Fruit fly (Drosophila melanogaster) whole organism, wandering third instar larva: ENCODE measurements around the gene CG4119.

Experiments
- Abd-B ChIP-seq: fragments of >200 bp; optimal IDR thresholded peaks from 2 replicates; lab custom pipeline; 2017; ENCODE audit warnings: missing biosample characterization, missing genetic modification characterization
- CG32264 ChIP-seq: fragments of 200-800 bp; sonication (Bioruptor generic); optimal IDR thresholded peaks from 2 replicates; lab custom pipeline; 2016; ENCODE audit warnings: missing biosample characterization, missing genetic modification characterization
- CG9705 ChIP-seq: fragments of 200-800 bp; sonication (Bioruptor generic); optimal IDR thresholded peaks from 2 replicates; lab custom pipeline; 2018; ENCODE audit warnings: missing biosample characterization, mild to moderate bottlenecking, missing genetic modification characterization
- CrebA ChIP-seq: fragments of 200-800 bp; sonication (Bioruptor generic); optimal IDR thresholded peaks from 2 replicates; lab custom pipeline; 2016; ENCODE audit warnings: missing biosample characterization, mild to moderate bottlenecking, missing genetic modification characterization, borderline replicate concordance
- Dfd ChIP-seq: fragments of >200 bp; optimal IDR thresholded peaks from 2 replicates; lab custom pipeline; 2017; ENCODE audit warnings: missing biosample characterization, missing genetic modification characterization
- Dif ChIP-seq: fragments of 200-275, 200-300 bp; sonication (Bioruptor generic); optimal IDR thresholded peaks from 2 replicates; lab custom pipeline; 2018; ENCODE audit warnings: missing biosample characterization, missing genetic modification characterization; ENCODE audit not compliant: partially characterized antibody
- GATAd ChIP-seq: sonication (Bioruptor generic); optimal IDR thresholded peaks from 2 replicates; lab custom pipeline; 2016; ENCODE audit warnings: missing biosample characterization, missing genetic modification characterization
- HLH106 ChIP-seq: fragments of 200-800 bp; optimal IDR thresholded peaks from 3 replicates; lab custom pipeline; 2019; ENCODE audit warnings: missing biosample characterization, mild to moderate bottlenecking, missing genetic modification characterization, moderate library complexity
- Hnf4 ChIP-seq: fragments of 200-800 bp; sonication (Bioruptor generic); optimal IDR thresholded peaks from 2 replicates; lab custom pipeline; 2016; ENCODE audit warnings: missing biosample characterization, mild to moderate bottlenecking, missing genetic modification characterization
- Hr78 ChIP-seq: fragments of >200 bp; optimal IDR thresholded peaks from 2 replicates; lab custom pipeline; 2017; ENCODE audit warnings: missing biosample characterization, missing genetic modification characterization
- Hr83 ChIP-seq: fragments of 200-300 bp; sonication (Bioruptor generic); optimal IDR thresholded peaks from 2 replicates; lab custom pipeline; 2016; ENCODE audit warnings: missing biosample characterization, mild to moderate bottlenecking, missing genetic modification characterization, moderate library complexity; ENCODE audit not compliant: poor library complexity, severe bottlenecking
- Jra ChIP-seq: sonication (Bioruptor generic); optimal IDR thresholded peaks from 2 replicates; lab custom pipeline; 2016; ENCODE audit warnings: missing biosample characterization, missing genetic modification characterization
- Mio ChIP-seq: sonication (Bioruptor generic); optimal IDR thresholded peaks from 2 replicates; lab custom pipeline; 2016; ENCODE audit warnings: missing biosample characterization, missing genetic modification characterization
- Myc ChIP-seq: fragments of >200 bp; optimal IDR thresholded peaks from 2 replicates; lab custom pipeline; 2017
- N ChIP-seq: fragments of >200 bp; optimal IDR thresholded peaks from 2 replicates; lab custom pipeline; 2018; ENCODE audit warnings: missing biosample characterization, missing external identifiers, missing genetic modification characterization
- OdsH ChIP-seq: fragments of 200-800 bp; sonication (Bioruptor generic); optimal IDR thresholded peaks from 2 replicates; lab custom pipeline; 2016; ENCODE audit warnings: missing biosample characterization, mild to moderate bottlenecking, missing genetic modification characterization
- Rel ChIP-seq, 2 experiments: fragments of 200-800 bp; sonication (Bioruptor generic) in 1 of 2; optimal IDR thresholded peaks; 2 replicates in 1 of 2; 3 replicates in 1 of 2; lab custom pipeline; 2016 to 2019; ENCODE audit warnings: mild to moderate bottlenecking in 2 of 2, missing biosample characterization in 2 of 2, missing genetic modification characterization in 2 of 2, moderate library complexity in 1 of 2
- Sp1 ChIP-seq: fragments of 200-800 bp; sonication (Bioruptor generic); optimal IDR thresholded peaks from 3 replicates; lab custom pipeline; 2019; ENCODE audit warnings: missing biosample characterization, mild to moderate bottlenecking, missing genetic modification characterization, moderate library complexity
- Vsx2 ChIP-seq: fragments of 200-300, 225-300 bp; sonication (Bioruptor generic); optimal IDR thresholded peaks from 2 replicates; lab custom pipeline; 2018; ENCODE audit warnings: missing biosample characterization, missing genetic modification characterization; ENCODE audit not compliant: partially characterized antibody
- br ChIP-seq: fragments of 200-800 bp; sonication (Bioruptor generic); optimal IDR thresholded peaks from 2 replicates; lab custom pipeline; 2016; ENCODE audit warnings: missing biosample characterization, missing genetic modification characterization
- brk ChIP-seq: fragments of 200-800 bp; sonication (Bioruptor generic); optimal IDR thresholded peaks from 2 replicates; lab custom pipeline; 2016; ENCODE audit warnings: missing biosample characterization, mild to moderate bottlenecking, missing genetic modification characterization
- dl ChIP-seq, 2 experiments: fragments of 175-275, 200-275 bp in 1 of 2; fragments of 200-275 bp in 1 of 2; sonication (Bioruptor generic); optimal IDR thresholded peaks; lab custom pipeline; 2018; ENCODE audit warnings: mild to moderate bottlenecking in 2 of 2, missing biosample characterization in 2 of 2, missing genetic modification characterization in 2 of 2, moderate library complexity in 2 of 2; ENCODE audit not compliant: partially characterized antibody in 2 of 2, insufficient read depth in 1 of 2
- dmrt93B ChIP-seq: fragments of 200-800 bp; sonication (Bioruptor generic); optimal IDR thresholded peaks from 2 replicates; lab custom pipeline; 2018; ENCODE audit warnings: missing biosample characterization, mild to moderate bottlenecking, missing genetic modification characterization
- dsf ChIP-seq: sonication (Bioruptor generic); optimal IDR thresholded peaks from 2 replicates; lab custom pipeline; 2016; ENCODE audit warnings: missing biosample characterization, missing genetic modification characterization, borderline replicate concordance
- ey ChIP-seq: fragments of 200-800 bp; sonication (Bioruptor generic); optimal IDR thresholded peaks from 2 replicates; lab custom pipeline; 2016; ENCODE audit warnings: missing biosample characterization, missing genetic modification characterization
- foxo ChIP-seq, 2 experiments: fragments of 200-800 bp; sonication (Bioruptor generic); optimal IDR thresholded peaks; 2 replicates in 1 of 2; 3 replicates in 1 of 2; lab custom pipeline; 2016 to 2017; ENCODE audit warnings: missing biosample characterization in 2 of 2, missing genetic modification characterization in 2 of 2
- fru ChIP-seq: fragments of 200-800 bp; sonication (Bioruptor generic); optimal IDR thresholded peaks from 3 replicates; lab custom pipeline; 2016; ENCODE audit warnings: missing biosample characterization, mild to moderate bottlenecking, missing genetic modification characterization
- h ChIP-seq: fragments of 200-800 bp; sonication (Bioruptor generic); optimal IDR thresholded peaks from 3 replicates; lab custom pipeline; 2016; ENCODE audit warnings: missing biosample characterization, mild to moderate bottlenecking, missing genetic modification characterization
- jim ChIP-seq: fragments of 175-275, 200-325 bp; sonication (Bioruptor generic); optimal IDR thresholded peaks from 2 replicates; lab custom pipeline; 2016; ENCODE audit warnings: missing biosample characterization, mild to moderate bottlenecking, missing genetic modification characterization
- lola ChIP-seq: fragments of >200 bp; optimal IDR thresholded peaks from 2 replicates; lab custom pipeline; 2017; ENCODE audit warnings: missing biosample characterization, missing genetic modification characterization
- pan ChIP-seq: fragments of >200 bp; optimal IDR thresholded peaks from 2 replicates; lab custom pipeline; 2017
- psq ChIP-seq: fragments of 200-800 bp; sonication (Bioruptor generic); optimal IDR thresholded peaks from 3 replicates; lab custom pipeline; 2017; ENCODE audit warnings: missing biosample characterization, mild to moderate bottlenecking, missing genetic modification characterization, moderate library complexity
- rgr ChIP-seq: fragments of 200-800 bp; sonication (Bioruptor generic); optimal IDR thresholded peaks from 3 replicates; lab custom pipeline; 2016; ENCODE audit warnings: missing biosample characterization, mild to moderate bottlenecking, missing genetic modification characterization
- sage ChIP-seq: fragments of 200-800 bp; sonication (Bioruptor generic); optimal IDR thresholded peaks from 2 replicates; lab custom pipeline; 2016; ENCODE audit warnings: missing biosample characterization, mild to moderate bottlenecking, missing genetic modification characterization
- sv ChIP-seq: fragments of 200-800 bp; sonication (Bioruptor generic); optimal IDR thresholded peaks from 3 replicates; lab custom pipeline; 2016; ENCODE audit warnings: missing biosample characterization, missing genetic modification characterization
- tai ChIP-seq: sonication (Bioruptor generic); optimal IDR thresholded peaks from 2 replicates; lab custom pipeline; 2016; ENCODE audit warnings: missing biosample characterization, missing genetic modification characterization
- usp ChIP-seq: fragments of >200 bp; optimal IDR thresholded peaks from 2 replicates; lab custom pipeline; 2017; ENCODE audit warnings: missing biosample characterization, missing genetic modification characterization
- woc ChIP-seq: sonication (Bioruptor generic); optimal IDR thresholded peaks from 2 replicates; lab custom pipeline; 2016; ENCODE audit warnings: missing biosample characterization, mild to moderate bottlenecking, missing genetic modification characterization

CG4119 gene

DNA sequence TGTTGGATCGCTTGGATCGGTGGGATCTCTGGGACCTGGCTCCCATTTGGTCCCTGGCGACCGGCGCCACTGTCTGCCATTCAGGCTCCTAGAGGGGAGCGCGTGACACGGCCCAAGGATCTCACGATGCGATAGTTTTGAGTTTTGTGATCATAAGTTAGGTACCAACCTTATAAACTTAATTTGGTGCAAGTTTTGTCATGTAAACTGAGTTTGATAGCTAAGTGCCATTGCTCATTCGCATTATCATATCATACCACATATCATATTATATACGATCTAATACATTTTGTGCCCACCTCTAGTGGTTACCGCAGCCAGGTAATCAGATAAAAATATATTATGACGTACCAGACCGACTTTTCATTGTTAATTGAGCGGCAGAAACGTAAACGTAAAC, 30.1 kb downstream of the CG4119 start:
- TF ChIP-seq CrebA: no peak
- TF ChIP-seq HLH106 (tag; lab: Kevin White, UChicago): peak; percentile 75
- TF ChIP-seq Sp1 (GFP tag; lab: Kevin White, UChicago): no peak
- no peak for TF ChIP-seq Dif

DNA sequence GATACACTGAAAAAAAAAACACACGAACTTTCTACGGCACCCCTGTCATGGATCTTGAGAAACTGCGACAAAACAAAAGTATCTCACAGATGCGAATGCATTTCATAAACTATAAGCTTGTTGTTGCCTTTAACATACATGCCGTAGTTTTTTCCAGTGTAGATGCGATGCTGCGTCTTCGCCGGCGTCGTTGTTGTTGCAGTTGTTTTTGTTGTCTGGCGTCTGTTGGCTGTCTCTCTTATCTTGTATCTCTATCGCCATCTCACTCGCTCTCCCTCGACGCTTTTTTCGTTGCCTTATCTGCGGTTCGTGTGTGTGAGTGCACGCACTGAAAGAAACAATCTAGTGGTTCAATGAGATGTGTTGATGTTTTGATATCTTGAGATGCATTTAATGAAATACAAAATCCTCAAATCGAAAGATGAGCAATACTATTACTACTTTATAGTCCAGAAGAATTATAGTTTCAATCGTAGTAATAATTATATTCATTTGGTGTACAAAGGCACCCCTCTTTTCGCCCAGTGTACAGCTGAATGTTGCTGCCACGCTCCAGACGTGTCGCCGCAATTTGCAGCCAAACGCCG, 30.7 kb downstream of the CG4119 start:
- TF ChIP-seq Mio (GFP tag; lab: Kevin White, UChicago): peak; percentile 87
- peak; percentile 98 for TF ChIP-seq fru (GFP tag; lab: Kevin White, UChicago)
- TF ChIP-seq Dfd (GFP tag; lab: Kevin White, UChicago): no peak
- TF ChIP-seq dmrt93B (GFP tag; lab: Kevin White, UChicago): peak; percentile 94
- TF ChIP-seq Rel (GFP tag; optimal IDR thresholded peaks at IDR 0.05; lab: Kevin White, UChicago): peak; percentile 82
- TF ChIP-seq Rel (tag; optimal IDR thresholded peaks at IDR 0.05; lab: Kevin White, UChicago): peak; percentile 38
- TF ChIP-seq sv (GFP tag; lab: Kevin White, UChicago): peak; percentile 99
- no peak for TF ChIP-seq tai (GFP tag; lab: Kevin White, UChicago)
- TF ChIP-seq N (GFP tag; lab: Kevin White, UChicago): no peak
- peak; percentile 98 for TF ChIP-seq h (GFP tag; lab: Kevin White, UChicago)
- no peak for TF ChIP-seq Hr78 (GFP tag; lab: Kevin White, UChicago)
- peak; percentile 92 for TF ChIP-seq woc (GFP tag; lab: Kevin White, UChicago)
- peak; percentile 98 for TF ChIP-seq br
- TF ChIP-seq ey (GFP tag; lab: Kevin White, UChicago): peak; percentile 98
- no peak for TF ChIP-seq Dif
- TF ChIP-seq Hnf4 (GFP tag; lab: Kevin White, UChicago): peak; percentile 97
- no peak for TF ChIP-seq dl (GFP tag; optimal IDR thresholded peaks at IDR 0.05; lab: Kevin White, UChicago; ENCODE audit: insufficient read depth in 1 of 2, partially characterized antibody in 2 of 2)
- peak; percentile 86 to 99 for TF ChIP-seq foxo (GFP tag; optimal IDR thresholded peaks at IDR 0.05; lab: Kevin White, UChicago)
- peak; percentile 89 for TF ChIP-seq dsf
- TF ChIP-seq usp (GFP tag; lab: Kevin White, UChicago): no peak
- no peak for TF ChIP-seq Vsx2 (GFP tag; lab: Kevin White, UChicago)
- peak; percentile 79 for TF ChIP-seq HLH106 (tag; lab: Kevin White, UChicago)
- peak; percentile 90 for TF ChIP-seq CG32264 (GFP tag; lab: Kevin White, UChicago)
- peak; percentile 93 for TF ChIP-seq psq (GFP tag; lab: Kevin White, UChicago)
- peak; percentile 97 for TF ChIP-seq rgr (GFP tag; lab: Kevin White, UChicago)
- TF ChIP-seq sage (GFP tag; lab: Kevin White, UChicago): peak; percentile 94
- peak; percentile 67 for TF ChIP-seq jim
- peak; percentile 88 for TF ChIP-seq brk (GFP tag; lab: Kevin White, UChicago)
- TF ChIP-seq pan: no peak
- peak; percentile 93 for TF ChIP-seq Sp1 (GFP tag; lab: Kevin White, UChicago)
- TF ChIP-seq Hr83: peak; percentile 60
- TF ChIP-seq GATAd (GFP tag; lab: Kevin White, UChicago): peak; percentile 90
- TF ChIP-seq lola: no peak
- TF ChIP-seq Abd-B (GFP tag; lab: Kevin White, UChicago): no peak
- peak; percentile 93 for TF ChIP-seq CG9705 (GFP tag; lab: Kevin White, UChicago)
- peak; percentile 93 for TF ChIP-seq Jra (GFP tag; lab: Kevin White, UChicago)
- no peak for TF ChIP-seq Myc (lab: Kevin White, UChicago)
- TF ChIP-seq CrebA: no peak
- TF ChIP-seq OdsH (GFP tag; lab: Kevin White, UChicago): peak; percentile 95
